Worm (Caenorhabditis elegans) whole organism, L1 larva: ENCODE results near the gene cutl-2.

Experiments used
- C04F5.9 ChIP-seq: sonication (generic microtip); optimal IDR thresholded peaks from 2 replicates; lab custom pipeline; 2016; ENCODE audit warnings: missing genetic modification characterization, missing compliant biosample characterization
- C34B4.2 ChIP-seq: sonication (generic microtip); optimal IDR thresholded peaks from 2 replicates; lab custom pipeline; 2017; ENCODE audit warnings: mild to moderate bottlenecking, missing genetic modification characterization, missing compliant biosample characterization
- Y116A8C.19 ChIP-seq: sonication (generic microtip); optimal IDR thresholded peaks from 2 replicates; lab custom pipeline; 2016; ENCODE audit warnings: missing compliant biosample characterization, missing genetic modification characterization, borderline replicate concordance
- aha-1 ChIP-seq: fragments of 150-350 bp; optimal IDR thresholded peaks from 2 replicates; lab custom pipeline; 2014; ENCODE audit warnings: missing biosample characterization, missing genetic modification characterization
- alr-1 ChIP-seq: fragments of 200-800 bp; sonication (Bioruptor generic); optimal IDR thresholded peaks from 2 replicates; lab custom pipeline; 2018; ENCODE audit warnings: borderline replicate concordance, mild to moderate bottlenecking, missing genetic modification characterization, missing compliant biosample characterization
- aly-2 ChIP-seq: fragments of 150-350 bp; optimal IDR thresholded peaks from 2 replicates; lab custom pipeline; 2014; ENCODE audit warnings: missing biosample characterization, missing genetic modification characterization
- ama-1 ChIP-seq: fragments of 150-350 bp; optimal IDR thresholded peaks from 2 replicates; lab custom pipeline; 2014
- blmp-1 ChIP-seq: fragments of 150-350 bp; optimal IDR thresholded peaks from 2 replicates; lab custom pipeline; 2014; ENCODE audit warnings: missing biosample characterization, missing genetic modification characterization
- ceh-63 ChIP-seq: fragments of 200-800 bp; sonication (Bioruptor generic); optimal IDR thresholded peaks from 2 replicates; lab custom pipeline; 2018; ENCODE audit warnings: mild to moderate bottlenecking, missing genetic modification characterization, missing compliant biosample characterization
- ceh-90 ChIP-seq: sonication (generic microtip); optimal IDR thresholded peaks from 2 replicates; lab custom pipeline; 2016; ENCODE audit warnings: missing genetic modification characterization, missing compliant biosample characterization
- ces-1 ChIP-seq: fragments of 150-350 bp; optimal IDR thresholded peaks from 2 replicates; lab custom pipeline; 2014; ENCODE audit warnings: missing biosample characterization, missing genetic modification reagents, missing genetic modification characterization
- dpl-1 ChIP-seq, 3 experiments: fragments of 150-350 bp in 2 of 3; sonication (generic microtip) in 1 of 3; optimal IDR thresholded peaks; 2 replicates each; lab custom pipeline; 2014 to 2017; ENCODE audit warnings: missing biosample characterization in 3 of 3, missing genetic modification characterization in 3 of 3, missing genetic modification reagents in 3 of 3
- dsc-1 ChIP-seq: sonication (generic microtip); optimal IDR thresholded peaks from 2 replicates; lab custom pipeline; 2016; ENCODE audit warnings: mild to moderate bottlenecking, missing genetic modification characterization, missing compliant biosample characterization
- efl-1 ChIP-seq, 4 experiments: fragments of 150-350 bp; optimal IDR thresholded peaks in 3 of 4; peaks in 1 of 4; 1 replicate in 1 of 4; 2 replicates in 3 of 4; lab custom pipeline; 2014; ENCODE audit warnings: missing biosample characterization in 2 of 4, missing genetic modification characterization in 2 of 4, missing genetic modification reagents in 2 of 4
- efl-3 ChIP-seq: fragments of 200-800 bp; sonication (Bioruptor generic); optimal IDR thresholded peaks from 2 replicates; lab custom pipeline; 2018; ENCODE audit warnings: mild to moderate bottlenecking, missing genetic modification characterization, missing compliant biosample characterization
- egl-27 ChIP-seq, 2 experiments: fragments of 150-350 bp in 1 of 2; sonication (generic microtip); optimal IDR thresholded peaks; 3 replicates each; lab custom pipeline; 2017 to 2018; ENCODE audit warnings: missing biosample characterization in 2 of 2, missing genetic modification characterization in 2 of 2, missing genetic modification reagents in 2 of 2
- elt-2 ChIP-seq: sonication (generic microtip); optimal IDR thresholded peaks from 2 replicates; lab custom pipeline; 2016; ENCODE audit warnings: missing genetic modification characterization, mild to moderate bottlenecking, inconsistent platforms, missing compliant biosample characterization, missing genetic modification reagents
- ets-5 ChIP-seq: fragments of 200-800 bp; sonication (Bioruptor generic); IDR thresholded peaks from 2 replicates; pipeline ENCODE4 v1.3.6; 2022; ENCODE audit warnings: missing genetic modification characterization, missing compliant biosample characterization
- fkh-10 ChIP-seq: sonication (generic microtip); optimal IDR thresholded peaks from 2 replicates; lab custom pipeline; 2017; ENCODE audit warnings: missing biosample characterization, missing genetic modification reagents, missing genetic modification characterization
- fkh-8 ChIP-seq: sonication (generic microtip); optimal IDR thresholded peaks from 2 replicates; lab custom pipeline; 2016; ENCODE audit warnings: mild to moderate bottlenecking, missing genetic modification characterization, missing compliant biosample characterization
- fos-1 ChIP-seq: fragments of 150-350 bp; optimal IDR thresholded peaks from 2 replicates; lab custom pipeline; 2014; ENCODE audit warnings: missing biosample characterization, missing genetic modification characterization
- hlh-17 ChIP-seq: fragments of 200-800 bp; sonication (Bioruptor generic); optimal IDR thresholded peaks from 2 replicates; lab custom pipeline; 2018; ENCODE audit warnings: missing genetic modification characterization, mild to moderate bottlenecking, missing compliant biosample characterization, moderate library complexity, borderline replicate concordance
- hlh-4 ChIP-seq: sonication (generic microtip); optimal IDR thresholded peaks from 2 replicates; lab custom pipeline; 2016; ENCODE audit warnings: mild to moderate bottlenecking, missing genetic modification characterization, missing compliant biosample characterization
- isw-1 ChIP-seq: fragments of 200-800 bp; sonication (Bioruptor generic); IDR thresholded peaks from 2 replicates; pipeline ENCODE4 v1.3.6; 2022; ENCODE audit warnings: missing genetic modification characterization, missing compliant biosample characterization
- jun-1 ChIP-seq: fragments of 150-350 bp; optimal IDR thresholded peaks from 2 replicates; lab custom pipeline; 2014; ENCODE audit warnings: missing biosample characterization, missing genetic modification reagents, missing genetic modification characterization
- lin-13 ChIP-seq: fragments of 150-350 bp; optimal IDR thresholded peaks from 2 replicates; lab custom pipeline; 2014; ENCODE audit warnings: missing biosample characterization, missing genetic modification reagents, missing genetic modification characterization
- lin-39 ChIP-seq: fragments of 150-350 bp; optimal IDR thresholded peaks from 2 replicates; lab custom pipeline; 2014; ENCODE audit warnings: missing biosample characterization, missing genetic modification reagents, missing genetic modification characterization
- mdl-1 ChIP-seq, 2 experiments: fragments of 150-350 bp; optimal IDR thresholded peaks; 2 replicates each; lab custom pipeline; 2014 to 2017; ENCODE audit warnings: missing biosample characterization in 2 of 2, missing genetic modification characterization in 2 of 2, inconsistent platforms in 1 of 2
- mef-2 ChIP-seq: fragments of 150-350 bp; optimal IDR thresholded peaks from 2 replicates; lab custom pipeline; 2014; ENCODE audit warnings: missing biosample characterization, missing genetic modification characterization
- mep-1 ChIP-seq: fragments of 150-350 bp; optimal IDR thresholded peaks from 2 replicates; lab custom pipeline; 2014; ENCODE audit warnings: missing biosample characterization, missing genetic modification characterization
- nhr-11 ChIP-seq: fragments of 150-350 bp; optimal IDR thresholded peaks from 2 replicates; lab custom pipeline; 2014; ENCODE audit warnings: missing biosample characterization, missing genetic modification characterization
- nhr-12 ChIP-seq: sonication (generic microtip); optimal IDR thresholded peaks from 2 replicates; lab custom pipeline; 2017; ENCODE audit warnings: missing biosample characterization, missing genetic modification characterization
- nhr-19 ChIP-seq: fragments of 200-800 bp; sonication (Bioruptor generic); conservative IDR thresholded peaks from 2 replicates; pipeline ENCODE4 v1.3.6; 2022; ENCODE audit warnings: missing genetic modification characterization, missing compliant biosample characterization
- nhr-20 ChIP-seq: sonication (generic microtip); optimal IDR thresholded peaks from 2 replicates; lab custom pipeline; 2016; ENCODE audit warnings: mild to moderate bottlenecking, missing genetic modification characterization, missing compliant biosample characterization
- nhr-237 ChIP-seq: fragments of 150-350 bp; optimal IDR thresholded peaks from 2 replicates; lab custom pipeline; 2014; ENCODE audit warnings: missing biosample characterization, missing genetic modification characterization
- nhr-28 ChIP-seq: fragments of 150-350 bp; optimal IDR thresholded peaks from 2 replicates; lab custom pipeline; 2014; ENCODE audit warnings: missing biosample characterization, missing genetic modification characterization
- nhr-71 ChIP-seq: sonication (generic microtip); optimal IDR thresholded peaks from 2 replicates; lab custom pipeline; 2016; ENCODE audit warnings: mild to moderate bottlenecking, missing genetic modification characterization, moderate library complexity, missing compliant biosample characterization
- nhr-76 ChIP-seq: sonication (generic microtip); optimal IDR thresholded peaks from 2 replicates; lab custom pipeline; 2017; ENCODE audit warnings: missing biosample characterization, missing genetic modification characterization
- nhr-77 ChIP-seq: fragments of 150-350 bp; optimal IDR thresholded peaks from 2 replicates; lab custom pipeline; 2014; ENCODE audit warnings: missing biosample characterization, missing genetic modification characterization
- nhr-90 ChIP-seq: sonication (generic microtip); optimal IDR thresholded peaks from 2 replicates; lab custom pipeline; 2016; ENCODE audit warnings: mild to moderate bottlenecking, missing genetic modification characterization, missing compliant biosample characterization; ENCODE audit not compliant: poor library complexity
- pag-3 ChIP-seq: sonication (generic microtip); optimal IDR thresholded peaks from 2 replicates; lab custom pipeline; 2017; ENCODE audit warnings: missing genetic modification characterization, mild to moderate bottlenecking, missing compliant biosample characterization, antibody characterized with exemption, borderline replicate concordance; ENCODE audit not compliant: insufficient read depth
- pax-3 ChIP-seq: fragments of 200-800 bp; sonication (Bioruptor generic); optimal IDR thresholded peaks from 2 replicates; lab custom pipeline; 2018; ENCODE audit warnings: mild to moderate bottlenecking, missing genetic modification characterization, moderate library complexity, missing compliant biosample characterization
- pqm-1 ChIP-seq: sonication (generic microtip); optimal IDR thresholded peaks from 3 replicates; lab custom pipeline; 2017; ENCODE audit warnings: missing biosample characterization, missing genetic modification characterization
- snu-23 ChIP-seq: sonication (generic microtip); optimal IDR thresholded peaks from 2 replicates; lab custom pipeline; 2016; ENCODE audit warnings: missing genetic modification characterization, missing compliant biosample characterization
- sox-4 ChIP-seq: sonication (generic microtip); optimal IDR thresholded peaks from 2 replicates; lab custom pipeline; 2016; ENCODE audit warnings: missing genetic modification characterization, missing compliant biosample characterization
- unc-130 ChIP-seq: fragments of 150-350 bp; optimal IDR thresholded peaks from 2 replicates; lab custom pipeline; 2017; ENCODE audit warnings: missing biosample characterization, missing genetic modification characterization, inconsistent platforms
- unc-98 ChIP-seq: fragments of 200-800 bp; sonication (Bioruptor generic); IDR thresholded peaks from 2 replicates; pipeline ENCODE4 v1.3.6; 2022; ENCODE audit warnings: missing genetic modification characterization, missing compliant biosample characterization
- xbp-1 ChIP-seq: sonication (generic microtip); optimal IDR thresholded peaks from 2 replicates; lab custom pipeline; 2016; ENCODE audit warnings: missing genetic modification characterization, missing compliant biosample characterization
- zag-1 ChIP-seq: fragments of 150-350 bp; optimal IDR thresholded peaks from 2 replicates; lab custom pipeline; 2014; ENCODE audit warnings: missing biosample characterization, missing genetic modification characterization
- ztf-11 ChIP-seq, 2 experiments: sonication (generic microtip); optimal IDR thresholded peaks; 2 replicates each; lab custom pipeline; 2016 to 2017; ENCODE audit warnings: missing genetic modification characterization in 2 of 2, missing biosample characterization in 1 of 2, missing compliant biosample characterization in 1 of 2
- ztf-4 ChIP-seq: fragments of 150-350 bp; optimal IDR thresholded peaks from 2 replicates; lab custom pipeline; 2014; ENCODE audit warnings: missing biosample characterization, missing genetic modification characterization

cutl-2 gene

ce11 chrII:9690067-9690632 is 34.3 kb downstream of the cutl-2 start (continued):
- TF ChIP-seq egl-27 (tag; optimal IDR thresholded peaks at IDR 0.05; lab: Kevin White, UChicago) = no peak
- no peak for TF ChIP-seq xbp-1 (tag; lab: Kevin White, UChicago)
- TF ChIP-seq nhr-90 (tag; lab: Kevin White, UChicago) = no peak
- no peak for TF ChIP-seq efl-1 (optimal IDR thresholded peaks at IDR 0.05; lab: Kevin White, UChicago)
- TF ChIP-seq efl-1 (GFP tag; optimal IDR thresholded peaks at IDR 0.05 in 1 of 2; lab: Kevin White, UChicago) = no peak
- TF ChIP-seq Y116A8C.19 = no peak
- no peak for TF ChIP-seq unc-98
- no peak for TF ChIP-seq dsc-1 (tag; lab: Kevin White, UChicago)
- no peak for TF ChIP-seq nhr-19 (GFP tag; lab: Robert Waterston, UW)
- TF ChIP-seq nhr-12 = no peak
- TF ChIP-seq ama-1 = no peak
- TF ChIP-seq ets-5 (GFP tag; lab: Robert Waterston, UW) = no peak
- TF ChIP-seq lin-13 = no peak
- no peak for TF ChIP-seq pag-3 (tag; lab: Kevin White, UChicago)
- TF ChIP-seq fkh-10 = peak; percentile 98
- TF ChIP-seq sox-4 (tag; lab: Kevin White, UChicago) = no peak
- TF ChIP-seq C04F5.9 (tag; lab: Kevin White, UChicago) = no peak
- TF ChIP-seq unc-130 = no peak
- peak; percentile 18 for TF ChIP-seq ces-1 (GFP tag; lab: Kevin White, UChicago)
- no peak for TF ChIP-seq nhr-77 (tag; lab: Kevin White, UChicago)
- no peak for TF ChIP-seq nhr-28
- TF ChIP-seq C34B4.2 (tag; lab: Kevin White, UChicago) = no peak
- no peak for TF ChIP-seq ceh-90 (tag; lab: Kevin White, UChicago)
- no peak for TF ChIP-seq snu-23 (GFP tag; lab: Kevin White, UChicago)
- no peak for TF ChIP-seq aha-1 (tag; lab: Kevin White, UChicago)
- no peak for TF ChIP-seq fos-1 (tag; lab: Kevin White, UChicago)
- no peak for TF ChIP-seq dpl-1 (GFP tag; optimal IDR thresholded peaks at IDR 0.05; lab: Kevin White, UChicago)
- TF ChIP-seq mep-1 = no peak
- TF ChIP-seq mef-2 (tag; lab: Kevin White, UChicago) = no peak
- no peak for TF ChIP-seq fkh-8 (tag; lab: Kevin White, UChicago)
- TF ChIP-seq nhr-76 (tag; lab: Kevin White, UChicago) = no peak
- TF ChIP-seq pax-3 (tag; lab: Kevin White, UChicago) = no peak
- no peak for TF ChIP-seq aly-2 (tag; lab: Kevin White, UChicago)
- TF ChIP-seq alr-1 (tag; lab: Kevin White, UChicago) = no peak
- no peak for TF ChIP-seq ceh-63 (GFP tag; lab: Kevin White, UChicago)
- peak; percentile 28 for TF ChIP-seq nhr-71
- TF ChIP-seq pqm-1 = no peak
- TF ChIP-seq ztf-11 (tag; optimal IDR thresholded peaks at IDR 0.05; lab: Kevin White, UChicago) = no peak
- TF ChIP-seq nhr-237 = no peak
- TF ChIP-seq mdl-1 (tag; optimal IDR thresholded peaks at IDR 0.05; lab: Kevin White, UChicago) = no peak
- TF ChIP-seq ztf-4 = no peak
- TF ChIP-seq isw-1 (GFP tag; lab: Robert Waterston, UW) = no peak
- TF ChIP-seq elt-2 (tag; lab: Kevin White, UChicago) = no peak
- no peak for TF ChIP-seq hlh-4
- no peak for TF ChIP-seq zag-1 (tag; lab: Kevin White, UChicago)
- TF ChIP-seq jun-1 = no peak
- no peak for TF ChIP-seq efl-3 (GFP tag; lab: Kevin White, UChicago)
- TF ChIP-seq nhr-20 = no peak
- TF ChIP-seq nhr-11 (tag; lab: Kevin White, UChicago) = no peak
- no peak for TF ChIP-seq blmp-1 (tag; lab: Kevin White, UChicago)
- TF ChIP-seq lin-39 = no peak
- TF ChIP-seq hlh-17 (GFP tag; lab: Kevin White, UChicago) = no peak
